Fruit fly (Drosophila melanogaster): ENCODE results near the gene CG31098.

dm6 chr3R:25299507-25299964, 6.8 kb upstream of the CG31098 start, which contains the start of gene CG31288:
- TF ChIP-seq CG8478 (optimal IDR thresholded peaks at IDR 0.05) (no peak), CTCF (optimal IDR thresholded peaks at IDR 0.05) (no peak)
